Fruit fly (Drosophila melanogaster): ENCODE results near the gene bip1.

bip1 gene

dm6 chr3L:8058190-8058997, at the start of gene bip1:
bip1 (minus strand) TSS chr3L:8058713.
- TF ChIP-seq CG2678 (tag; optimal IDR thresholded peaks at IDR 0.05) (peak; percentile 22), h (optimal IDR thresholded peaks at IDR 0.05) (no peak), CG17802 (tag; optimal IDR thresholded peaks at IDR 0.05) (no peak), CTCF (GFP tag; optimal IDR thresholded peaks at IDR 0.05) (peak; percentile 62), sd (tag; optimal IDR thresholded peaks at IDR 0.05) (peak; percentile 29), Stat92E (GFP tag; optimal IDR thresholded peaks at IDR 0.05) (peak in 1 of 3 experiments; percentile 12), twi (tag; optimal IDR thresholded peaks at IDR 0.05) (peak; percentile 34), Dp (GFP tag; optimal IDR thresholded peaks at IDR 0.05) (peak; percentile 0), CG17568 (GFP tag; optimal IDR thresholded peaks at IDR 0.05) (peak; percentile 60), kni (GFP tag; optimal IDR thresholded peaks at IDR 0.05) (peak; percentile 90), Meics (GFP tag; optimal IDR thresholded peaks at IDR 0.05) (peak; percentile 28), eve (GFP tag; optimal IDR thresholded peaks at IDR 0.05) (peak in 1 of 2 experiments; percentile 76), CG15269 (tag; optimal IDR thresholded peaks at IDR 0.05) (peak; percentile 39), CG6854 (GFP tag; optimal IDR thresholded peaks at IDR 0.05) (no peak), CrebB (tag; optimal IDR thresholded peaks at IDR 0.05) (peak; percentile 30), unpg (GFP tag; optimal IDR thresholded peaks at IDR 0.05) (peak; percentile 22), CG3407 (GFP tag; optimal IDR thresholded peaks at IDR 0.05) (peak; percentile 25), bowl (GFP tag; IDR thresholded peaks at IDR 0.05) (no peak), odd (GFP tag; optimal IDR thresholded peaks at IDR 0.05) (peak; percentile 31), CG10431 (GFP tag; optimal IDR thresholded peaks at IDR 0.05) (peak; percentile 72), lbe (GFP tag; optimal IDR thresholded peaks at IDR 0.05) (peak; percentile 26), chinmo (GFP tag; IDR thresholded peaks at IDR 0.05; ENCODE audit: partially characterized antibody) (peak; percentile 82; the same call in 2 of the 4 replicates), Jarid2 (GFP tag; optimal IDR thresholded peaks at IDR 0.05) (peak; percentile 12), lab (GFP tag; optimal IDR thresholded peaks at IDR 0.05) (peak; percentile 34), CG12659 (GFP tag; optimal IDR thresholded peaks at IDR 0.05) (no peak), pzg (GFP tag; optimal IDR thresholded peaks at IDR 0.05) (no peak), ATbp (GFP tag; optimal IDR thresholded peaks at IDR 0.05) (peak; percentile 60), esg (GFP tag; conservative IDR thresholded peaks at IDR 0.05) (no peak), vvl (GFP tag; IDR thresholded peaks at IDR 0.05) (peak; percentile 33; the same call in 1 of the 2 replicates), Mad (GFP tag; optimal IDR thresholded peaks at IDR 0.05) (no peak), CG6765 (GFP tag; optimal IDR thresholded peaks at IDR 0.05) (peak; percentile 56), CG1233 (GFP tag; optimal IDR thresholded peaks at IDR 0.05) (peak; percentile 39), Dek (tag; optimal IDR thresholded peaks at IDR 0.05) (peak; percentile 32), CG8281 (tag; optimal IDR thresholded peaks at IDR 0.05) (no peak), HHEX (GFP tag; optimal IDR thresholded peaks at IDR 0.05) (peak; percentile 32), Deaf1 (tag; optimal IDR thresholded peaks at IDR 0.05) (peak; percentile 35), grn (GFP tag; optimal IDR thresholded peaks at IDR 0.05) (peak; percentile 84), Hr51 (GFP tag; optimal IDR thresholded peaks at IDR 0.05) (peak in 1 of 2 experiments; percentile 36), Fer1 (GFP tag; optimal IDR thresholded peaks at IDR 0.05) (peak; percentile 17), Fer3 (tag; optimal IDR thresholded peaks at IDR 0.05) (peak; percentile 19), ssp (GFP tag; IDR thresholded peaks at IDR 0.05) (no peak), hkb (optimal IDR thresholded peaks at IDR 0.05) (no peak), hkb (GFP tag; IDR thresholded peaks at IDR 0.05) (peak; percentile 39), exex (tag; optimal IDR thresholded peaks at IDR 0.05) (peak; percentile 37), CG8290 (GFP tag; optimal IDR thresholded peaks at IDR 0.05) (no peak), CG8290 (tag; optimal IDR thresholded peaks at IDR 0.05) (peak in 1 of 2 experiments; percentile 18), CG32532 (GFP tag; IDR thresholded peaks at IDR 0.05) (peak; percentile 51; the same call in 1 of the 2 replicates), gem (tag; optimal IDR thresholded peaks at IDR 0.05) (peak; percentile 30)
